Fruit fly (Drosophila melanogaster): ENCODE data around the gene CG8004.

The CG8004 gene

DNA sequence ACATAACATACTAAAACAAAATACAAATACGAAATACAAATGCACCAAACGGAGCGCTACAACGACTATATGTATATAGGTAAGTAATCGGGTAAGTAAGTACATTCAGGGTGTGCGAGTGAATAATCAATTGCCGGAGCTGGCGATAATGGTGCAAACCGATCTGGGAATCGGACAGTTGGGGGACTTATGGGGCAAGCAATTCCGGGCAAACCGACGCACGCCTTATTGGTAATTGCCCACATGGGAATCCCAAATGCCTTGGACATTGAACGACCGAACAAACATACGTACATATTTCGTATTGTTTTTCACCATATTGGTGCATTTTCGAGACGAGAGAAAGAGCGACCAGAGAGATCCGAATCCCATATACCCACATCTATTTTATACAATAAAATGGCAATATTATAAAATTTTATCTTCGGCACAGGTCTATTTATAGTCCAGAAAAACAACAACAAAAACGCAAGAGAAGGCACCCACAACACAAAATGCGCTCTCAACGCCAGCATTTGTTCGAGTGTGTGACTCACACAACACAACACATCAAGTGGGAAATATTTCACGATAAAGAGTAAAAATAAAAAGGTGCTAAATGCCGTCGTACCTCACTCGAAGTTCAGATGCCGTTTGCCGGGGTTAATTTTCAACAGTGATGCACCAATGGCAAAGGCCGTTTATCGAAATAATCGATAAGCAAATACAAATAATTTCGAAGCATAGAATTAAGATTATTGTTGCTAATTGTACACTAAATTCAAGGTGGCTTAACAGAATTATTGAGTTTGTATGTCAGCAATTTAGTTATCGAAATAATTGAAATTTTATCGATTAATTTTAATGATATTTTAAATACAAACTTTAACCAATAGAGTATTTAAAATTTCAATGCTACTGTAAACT, 27.9 kb downstream of the CG8004 start (continued):
- TF ChIP-seq pho (GFP tag; optimal IDR thresholded peaks at IDR 0.05) (peak; percentile 2), CG13894 (tag; optimal IDR thresholded peaks at IDR 0.05) (no peak), wek (GFP tag; optimal IDR thresholded peaks at IDR 0.05) (no peak), az2 (GFP tag; optimal IDR thresholded peaks at IDR 0.05) (no peak), scrt (GFP tag; optimal IDR thresholded peaks at IDR 0.05) (no peak), nerfin-1 (tag; optimal IDR thresholded peaks at IDR 0.05) (no peak), corto (GFP tag; optimal IDR thresholded peaks at IDR 0.05) (peak; percentile 7), CG11696 (GFP tag; IDR thresholded peaks at IDR 0.05) (0 out of 2 replicates have a peak, but pooled peaks have one; percentile 15), Ets65A (GFP tag) (no peak), grau (tag; optimal IDR thresholded peaks at IDR 0.05) (peak; percentile 24), CG18476 (GFP tag; optimal IDR thresholded peaks at IDR 0.05) (no peak), unc-4 (GFP tag; IDR thresholded peaks at IDR 0.05; ENCODE audit: partially characterized antibody) (no peak), Dad (GFP tag; optimal IDR thresholded peaks at IDR 0.05) (no peak), CG32772 (GFP tag; IDR thresholded peaks at IDR 0.05) (no peak), cato (GFP tag; optimal IDR thresholded peaks at IDR 0.05; ENCODE audit: borderline replicate concordance) (no peak), nau (GFP tag; optimal IDR thresholded peaks at IDR 0.05) (no peak), bsh (GFP tag; optimal IDR thresholded peaks at IDR 0.05) (no peak), jigr1 (GFP tag; IDR thresholded peaks at IDR 0.05) (no peak), fd64A (GFP tag; optimal IDR thresholded peaks at IDR 0.05) (no peak), B-H1 (GFP tag; IDR thresholded peaks at IDR 0.05) (no peak), NfI (GFP tag; optimal IDR thresholded peaks at IDR 0.05) (no peak), sens (GFP tag) (peak; percentile 74), CG9609 (GFP tag; optimal IDR thresholded peaks at IDR 0.05) (no peak), ci (GFP tag; IDR thresholded peaks at IDR 0.05) (0 out of 3 replicates have a peak, but pooled peaks have one; percentile 24), Trl (optimal IDR thresholded peaks at IDR 0.05) (peak; percentile 4 to 22), Trl (GFP tag; optimal IDR thresholded peaks at IDR 0.05) (no peak), CG10654 (GFP tag; optimal IDR thresholded peaks at IDR 0.05) (no peak), nom (GFP tag; optimal IDR thresholded peaks at IDR 0.05) (peak; percentile 36), CG18599 (GFP tag; optimal IDR thresholded peaks at IDR 0.05) (no peak), stwl (tag; optimal IDR thresholded peaks at IDR 0.05) (peak; percentile 61), zfh2 (GFP tag; optimal IDR thresholded peaks at IDR 0.05) (no peak), Side (GFP tag; optimal IDR thresholded peaks at IDR 0.05) (no peak), CG10543 (GFP tag; optimal IDR thresholded peaks at IDR 0.05) (peak; percentile 6), chn (GFP tag; optimal IDR thresholded peaks at IDR 0.05) (no peak), CG6791 (GFP tag; IDR thresholded peaks at IDR 0.05; ENCODE audit: partially characterized antibody) (no peak; the same call in 2 of the 3 replicates), CG8478 (optimal IDR thresholded peaks at IDR 0.05) (no peak), ato (GFP tag; IDR thresholded peaks at IDR 0.05; ENCODE audit: partially characterized antibody) (no peak), sna (GFP tag; IDR thresholded peaks at IDR 0.05; ENCODE audit: partially characterized antibody) (no peak), CG16779 (GFP tag; IDR thresholded peaks at IDR 0.05) (no peak), dysf (GFP tag; IDR thresholded peaks at IDR 0.05) (no peak), Hr78 (GFP tag; optimal IDR thresholded peaks at IDR 0.05) (peak in 1 of 2 experiments; percentile 47), CG9437 (GFP tag; optimal IDR thresholded peaks at IDR 0.05) (peak; percentile 6), CG4360 (GFP tag; IDR thresholded peaks at IDR 0.05) (peak; percentile 58; the same call in 1 of the 2 replicates), cg (GFP tag; optimal IDR thresholded peaks at IDR 0.05) (peak; percentile 5), Rx (GFP tag; IDR thresholded peaks at IDR 0.05) (no peak)
